Fruit fly (Drosophila melanogaster) whole organism, embryonic: Measurements from ENCODE around the gene CG5157.

Source experiments
- CG10366 ChIP-seq: fragments of 200-800 bp; sonication (Bioruptor generic); IDR thresholded peaks from 2 replicates; pipeline ENCODE4 v1.3.6; 2022; ENCODE audit warnings: missing biosample characterization, missing genetic modification characterization
- CG10959 ChIP-seq: fragments of 200-800 bp; sonication (Bioruptor generic); IDR thresholded peaks from 2 replicates; pipeline ENCODE4 v1.3.6; 2022; ENCODE audit warnings: missing biosample characterization, missing genetic modification characterization
- CG10979 ChIP-seq: fragments of 200-800 bp; sonication (Bioruptor generic); optimal IDR thresholded peaks from 2 replicates; lab custom pipeline; 2018; ENCODE audit warnings: missing biosample characterization, mild to moderate bottlenecking, missing genetic modification characterization, moderate library complexity
- CG13775 ChIP-seq: fragments of 200-800 bp; sonication (Bioruptor generic); optimal IDR thresholded peaks from 3 replicates; lab custom pipeline; 2017; ENCODE audit warnings: missing biosample characterization, mild to moderate bottlenecking, missing genetic modification characterization
- CG14050 ChIP-seq: fragments of 200-800 bp; sonication (Bioruptor generic); IDR thresholded peaks from 3 replicates; pipeline ENCODE4 v1.3.6; 2022; ENCODE audit warnings: missing biosample characterization, missing genetic modification characterization
- CG14860 ChIP-seq: fragments of 200-800 bp; sonication (Bioruptor generic); IDR thresholded peaks from 3 replicates; pipeline ENCODE4 v1.3.6; 2022; ENCODE audit warnings: missing biosample characterization, missing genetic modification characterization; ENCODE audit not compliant: partially characterized antibody
- CG17186 ChIP-seq: fragments of 200-800 bp; sonication (Bioruptor generic); optimal IDR thresholded peaks from 3 replicates; lab custom pipeline; 2017; ENCODE audit warnings: missing biosample characterization, missing genetic modification reagents, missing genetic modification characterization
- CG17361 ChIP-seq: fragments of 200-800 bp; sonication (Bioruptor generic); IDR thresholded peaks from 3 replicates; pipeline ENCODE4 v1.3.6; 2022; ENCODE audit warnings: missing biosample characterization, missing genetic modification characterization
- CG17385 ChIP-seq: fragments of 200-800 bp; sonication (Bioruptor generic); optimal IDR thresholded peaks from 3 replicates; lab custom pipeline; 2018; ENCODE audit warnings: missing biosample characterization, mild to moderate bottlenecking, missing genetic modification characterization
- CG17568 ChIP-seq: fragments of 200-800 bp; sonication (Bioruptor generic); optimal IDR thresholded peaks from 2 replicates; lab custom pipeline; 2018; ENCODE audit warnings: missing biosample characterization, mild to moderate bottlenecking, missing genetic modification characterization, moderate library complexity
- CG17829 ChIP-seq: fragments of 200-800 bp; optimal IDR thresholded peaks from 2 replicates; lab custom pipeline; 2019; ENCODE audit warnings: missing biosample characterization, mild to moderate bottlenecking, missing genetic modification characterization, moderate library complexity
- CG18599 ChIP-seq: fragments of 200-800 bp; sonication (Bioruptor generic); optimal IDR thresholded peaks from 3 replicates; lab custom pipeline; 2017; ENCODE audit warnings: missing biosample characterization, missing genetic modification characterization, mild to moderate bottlenecking, moderate library complexity, missing genetic modification reagents
- CG2678 ChIP-seq: fragments of 200-800 bp; sonication (Bioruptor generic); optimal IDR thresholded peaks from 3 replicates; lab custom pipeline; 2019; ENCODE audit warnings: missing biosample characterization, mild to moderate bottlenecking, missing genetic modification characterization, moderate library complexity
- CG2875 ChIP-seq: fragments of 200-800 bp; sonication (Bioruptor generic); optimal IDR thresholded peaks from 2 replicates; lab custom pipeline; 2017; ENCODE audit warnings: missing biosample characterization, mild to moderate bottlenecking, missing genetic modification characterization, missing genetic modification reagents
- CG30020 ChIP-seq: fragments of 200-800 bp; optimal IDR thresholded peaks from 2 replicates; lab custom pipeline; 2019; ENCODE audit warnings: missing biosample characterization, mild to moderate bottlenecking, missing genetic modification characterization, moderate library complexity
- CG31224 ChIP-seq: fragments of 200-800 bp; sonication (Bioruptor generic); IDR thresholded peaks from 2 replicates; pipeline ENCODE4 v1.3.6; 2022; ENCODE audit warnings: missing biosample characterization, missing genetic modification characterization
- CG34224 ChIP-seq: fragments of 200-800 bp; sonication (Bioruptor generic); IDR thresholded peaks from 3 replicates; pipeline ENCODE4 v1.3.6; 2022; ENCODE audit warnings: missing biosample characterization, missing genetic modification characterization; ENCODE audit not compliant: partially characterized antibody
- CG34422 ChIP-seq: fragments of 200-800 bp; sonication (Bioruptor generic); IDR thresholded peaks from 3 replicates; pipeline ENCODE4 v1.3.6; 2022; ENCODE audit warnings: missing biosample characterization, missing genetic modification characterization
- CG4328 ChIP-seq: fragments of 200-800 bp; sonication (Bioruptor generic); optimal IDR thresholded peaks from 3 replicates; lab custom pipeline; 2017; ENCODE audit warnings: missing biosample characterization, missing genetic modification reagents, missing genetic modification characterization
- CG4404 ChIP-seq: fragments of 200-800 bp; sonication (Bioruptor generic); IDR thresholded peaks from 2 replicates; pipeline ENCODE4 v1.3.6; 2022; ENCODE audit warnings: missing biosample characterization, missing genetic modification characterization
- Chrac-16 ChIP-seq: fragments of 200-800 bp; sonication (Bioruptor generic); optimal IDR thresholded peaks from 3 replicates; lab custom pipeline; 2016; ENCODE audit warnings: missing biosample characterization, missing genetic modification characterization
- D19A ChIP-seq: fragments of 200-800 bp; optimal IDR thresholded peaks from 3 replicates; lab custom pipeline; 2019; ENCODE audit warnings: missing biosample characterization, mild to moderate bottlenecking, missing genetic modification characterization, moderate library complexity
- Dad ChIP-seq: fragments of 200-800 bp; sonication (Bioruptor generic); optimal IDR thresholded peaks from 3 replicates; lab custom pipeline; 2016; ENCODE audit warnings: missing biosample characterization, missing genetic modification characterization
- Gug ChIP-seq: fragments of 200-800 bp; sonication (Bioruptor generic); IDR thresholded peaks from 4 replicates; pipeline ENCODE4 v1.3.6; 2022; ENCODE audit warnings: missing biosample characterization, missing genetic modification characterization
- H2.0 ChIP-seq: fragments of 200-800 bp; sonication (Bioruptor generic); IDR thresholded peaks from 2 replicates; pipeline ENCODE4 v1.3.6; 2022; ENCODE audit warnings: missing biosample characterization, missing genetic modification characterization
- Hsf ChIP-seq: fragments of 200-800 bp; sonication (Bioruptor generic); optimal IDR thresholded peaks from 3 replicates; lab custom pipeline; 2016; ENCODE audit warnings: missing biosample characterization, missing genetic modification characterization
- Vsx1 ChIP-seq: fragments of 200-800 bp; sonication (Bioruptor generic); optimal IDR thresholded peaks from 2 replicates; lab custom pipeline; 2017; ENCODE audit warnings: missing biosample characterization, mild to moderate bottlenecking, missing genetic modification characterization, missing genetic modification reagents
- YL-1 ChIP-seq: fragments of 200-800 bp; sonication (Bioruptor generic); optimal IDR thresholded peaks from 3 replicates; lab custom pipeline; 2017; ENCODE audit warnings: missing biosample characterization, mild to moderate bottlenecking, missing genetic modification characterization
- ac ChIP-seq: fragments of 200-800 bp; sonication (Bioruptor generic); optimal IDR thresholded peaks from 3 replicates; lab custom pipeline; 2017; ENCODE audit warnings: missing biosample characterization, mild to moderate bottlenecking, missing genetic modification characterization
- ara ChIP-seq: fragments of 200-800 bp; sonication (Bioruptor generic); IDR thresholded peaks from 2 replicates; pipeline ENCODE4 v1.3.6; 2022; ENCODE audit warnings: missing biosample characterization, missing genetic modification characterization
- ash1 ChIP-seq: fragments of 200-800 bp; sonication (Bioruptor generic); optimal IDR thresholded peaks from 2 replicates; lab custom pipeline; 2018; ENCODE audit warnings: missing biosample characterization, mild to moderate bottlenecking, missing genetic modification characterization
- bab2 ChIP-seq: fragments of 200-800 bp; sonication (Bioruptor generic); optimal IDR thresholded peaks from 2 replicates; lab custom pipeline; 2016; ENCODE audit warnings: missing biosample characterization, missing genetic modification characterization
- cad ChIP-seq: fragments of >200 bp; optimal IDR thresholded peaks from 2 replicates; lab custom pipeline; 2017; ENCODE audit warnings: missing biosample characterization, missing genetic modification characterization
- crp ChIP-seq, 2 experiments: fragments of 200-800 bp; sonication (Bioruptor generic); optimal IDR thresholded peaks; 2 replicates in 1 of 2; 3 replicates in 1 of 2; lab custom pipeline; 2017; ENCODE audit warnings: missing biosample characterization in 2 of 2, missing genetic modification characterization in 2 of 2, mild to moderate bottlenecking in 1 of 2, moderate library complexity in 1 of 2
- ewg ChIP-seq: fragments of 200-800 bp; sonication (Bioruptor generic); optimal IDR thresholded peaks from 3 replicates; lab custom pipeline; 2017; ENCODE audit warnings: mild to moderate bottlenecking, missing biosample characterization, missing genetic modification reagents, missing genetic modification characterization
- fd3F ChIP-seq: fragments of 200-800 bp; sonication (Bioruptor generic); optimal IDR thresholded peaks from 2 replicates; lab custom pipeline; 2018; ENCODE audit warnings: missing biosample characterization, mild to moderate bottlenecking, missing genetic modification characterization, moderate library complexity
- gce ChIP-seq: fragments of 200-800 bp; sonication (Bioruptor generic); IDR thresholded peaks from 3 replicates; pipeline ENCODE4 v1.3.6; 2022; ENCODE audit warnings: missing biosample characterization, missing genetic modification characterization
- gsb-n ChIP-seq: fragments of 200-800 bp; sonication (Bioruptor generic); optimal IDR thresholded peaks from 3 replicates; lab custom pipeline; 2018; ENCODE audit warnings: missing biosample characterization, mild to moderate bottlenecking, missing genetic modification characterization
- lmd ChIP-seq: fragments of 200-800 bp; sonication (Bioruptor generic); IDR thresholded peaks from 2 replicates; pipeline ENCODE4 v1.3.6; 2022; ENCODE audit warnings: missing biosample characterization, missing genetic modification characterization
- peb ChIP-seq: fragments of 200-800 bp; sonication (Bioruptor generic); IDR thresholded peaks from 2 replicates; pipeline ENCODE4 v1.3.6; 2022; ENCODE audit warnings: missing biosample characterization, missing genetic modification characterization
- pho ChIP-seq: fragments of 200-800 bp; sonication (Bioruptor generic); optimal IDR thresholded peaks from 2 replicates; lab custom pipeline; 2016; ENCODE audit warnings: missing biosample characterization, missing genetic modification characterization
- pzg ChIP-seq: fragments of 200-800 bp; sonication (Bioruptor generic); optimal IDR thresholded peaks from 3 replicates; lab custom pipeline; 2018; ENCODE audit warnings: missing biosample characterization, mild to moderate bottlenecking, missing genetic modification characterization, moderate library complexity
- shn ChIP-seq: fragments of 200-800 bp; sonication (Bioruptor generic); optimal IDR thresholded peaks from 3 replicates; lab custom pipeline; 2016; ENCODE audit warnings: missing biosample characterization, missing genetic modification characterization
- sim ChIP-seq: fragments of 200-800 bp; sonication (Bioruptor generic); IDR thresholded peaks from 2 replicates; pipeline ENCODE4 v1.3.6; 2022; ENCODE audit warnings: missing biosample characterization, missing genetic modification characterization
- sqz ChIP-seq: fragments of 200-800 bp; sonication (Bioruptor generic); optimal IDR thresholded peaks from 3 replicates; lab custom pipeline; 2018; ENCODE audit warnings: missing biosample characterization, mild to moderate bottlenecking, missing genetic modification characterization
- tio ChIP-seq: fragments of 200-800 bp; sonication (Bioruptor generic); optimal IDR thresholded peaks from 2 replicates; lab custom pipeline; 2017; ENCODE audit warnings: missing biosample characterization, missing genetic modification characterization, inconsistent platforms
- tup ChIP-seq: fragments of 200-800 bp; sonication (Bioruptor generic); optimal IDR thresholded peaks from 2 replicates; lab custom pipeline; 2016; ENCODE audit warnings: missing biosample characterization, mild to moderate bottlenecking, missing genetic modification characterization, moderate library complexity
- zfh1 ChIP-seq: fragments of 200-800 bp; sonication (Bioruptor generic); IDR thresholded peaks from 3 replicates; pipeline ENCODE4 v1.3.6; 2022; ENCODE audit warnings: missing biosample characterization, missing genetic modification characterization

CG5157 gene

dm6 chr3L:16157251-16158190, 19.8 kb upstream of the CG5157 start (continued):
- TF ChIP-seq cad (no peak), Vsx1 (no peak), CG4404 (GFP tag; lab: Robert Waterston, UW) (no peak), CG31224 (GFP tag; lab: Robert Waterston, UW) (peak; percentile 48; the same call in 1 of the 2 replicates), fd3F (GFP tag; lab: Kevin White, UChicago) (peak; percentile 11), gsb-n (tag; lab: Kevin White, UChicago) (peak; percentile 43), tup (GFP tag; lab: Kevin White, UChicago) (no peak), ara (GFP tag; lab: Robert Waterston, UW) (no peak), CG34224 (GFP tag; lab: Robert Waterston, UW) (no peak), CG2678 (tag; lab: Kevin White, UChicago) (peak; percentile 76), Dad (GFP tag; lab: Kevin White, UChicago) (no peak), ac (GFP tag; lab: Kevin White, UChicago) (no peak), peb (GFP tag; lab: Robert Waterston, UW) (0 out of 2 replicates have a peak, but pooled peaks have one; percentile 13), H2.0 (no peak), gce (GFP tag; lab: Robert Waterston, UW) (no peak; the same call in 2 of the 3 replicates), CG30020 (tag; lab: Kevin White, UChicago) (no peak), shn (peak; percentile 29), ewg (GFP tag; lab: Kevin White, UChicago) (peak; percentile 22), CG14860 (0 out of 3 replicates have a peak, but pooled peaks have one; percentile 34), crp (GFP tag; optimal IDR thresholded peaks at IDR 0.05; lab: Kevin White, UChicago) (no peak), CG17829 (tag; lab: Kevin White, UChicago) (peak; percentile 21), lmd (GFP tag; lab: Robert Waterston, UW) (peak; percentile 50), sim (no peak), CG17186 (GFP tag; lab: Kevin White, UChicago) (no peak), CG13775 (GFP tag; lab: Kevin White, UChicago) (peak; percentile 41), Hsf (GFP tag; lab: Kevin White, UChicago) (peak; percentile 49), CG10366 (GFP tag; lab: Robert Waterston, UW) (peak; percentile 24; the same call in 1 of the 2 replicates), CG17568 (peak; percentile 8), sqz (peak; percentile 17), zfh1 (no peak), Gug (no peak; the same call in 3 of the 4 replicates), CG34422 (0 out of 3 replicates have a peak, but pooled peaks have one; percentile 8), CG17361 (GFP tag; lab: Robert Waterston, UW) (peak; percentile 40; the same call in 2 of the 3 replicates), CG4328 (GFP tag; lab: Kevin White, UChicago) (no peak), CG18599 (peak; percentile 56), bab2 (no peak), ash1 (no peak), CG17385 (GFP tag; lab: Kevin White, UChicago) (peak; percentile 41), CG14050 (GFP tag; lab: Robert Waterston, UW) (no peak), pho (GFP tag; lab: Kevin White, UChicago) (peak; percentile 39), D19A (peak; percentile 12), tio (peak; percentile 64), CG10959 (GFP tag; lab: Robert Waterston, UW) (no peak), YL-1 (GFP tag; lab: Kevin White, UChicago) (no peak), CG2875 (GFP tag; lab: Kevin White, UChicago) (no peak), pzg (GFP tag; lab: Kevin White, UChicago) (no peak), CG10979 (tag; lab: Kevin White, UChicago) (peak; percentile 68), Chrac-16 (GFP tag; lab: Kevin White, UChicago) (peak; percentile 51)
